Worm (Caenorhabditis elegans) whole organism, L4 larva: ENCODE data around the gene B0496.2.
"Not testable (repeated sequence)": the region's sequence is repeated elsewhere in the genome, so short reads cannot be mapped to it uniquely, and the experiment has no call there.

Experiments
- Y48G9A.11 ChIP-seq: fragments of 200-800 bp; sonication (Bioruptor generic); IDR thresholded peaks from 2 replicates; pipeline ENCODE4 v1.3.6; 2022; ENCODE audit warnings: missing genetic modification reagents, missing genetic modification characterization, missing compliant biosample characterization
- ceh-44 ChIP-seq: fragments of 200-800 bp; sonication (Bioruptor generic); IDR thresholded peaks from 2 replicates; pipeline ENCODE4 v1.3.6; 2022; ENCODE audit warnings: missing genetic modification reagents, missing genetic modification characterization, missing compliant biosample characterization
- daf-19 ChIP-seq: fragments of 200-800 bp; sonication (Bioruptor generic); conservative IDR thresholded peaks from 2 replicates; pipeline ENCODE4 v1.3.6; 2022; ENCODE audit warnings: missing genetic modification characterization, missing compliant biosample characterization
- dve-1 ChIP-seq: sonication (generic microtip); optimal IDR thresholded peaks from 2 replicates; lab custom pipeline; 2017; ENCODE audit warnings: antibody characterized with exemption, mild to moderate bottlenecking, missing genetic modification characterization, missing compliant biosample characterization; ENCODE audit not compliant: insufficient read depth
- lim-7 ChIP-seq: fragments of 200-800 bp; sonication (Bioruptor generic); IDR thresholded peaks from 2 replicates; pipeline ENCODE4 v1.3.6; 2022; ENCODE audit warnings: missing genetic modification characterization, missing compliant biosample characterization
- lin-13 ChIP-seq: fragments of 150-350 bp; optimal IDR thresholded peaks from 2 replicates; lab custom pipeline; 2014; ENCODE audit warnings: missing biosample characterization, missing genetic modification reagents, missing genetic modification characterization
- nhr-237 ChIP-seq: sonication (generic microtip); optimal IDR thresholded peaks from 2 replicates; lab custom pipeline; 2017; ENCODE audit warnings: missing biosample characterization, missing genetic modification characterization
- nhr-25 ChIP-seq: sonication (generic microtip); optimal IDR thresholded peaks from 2 replicates; lab custom pipeline; 2017; ENCODE audit warnings: missing genetic modification characterization, mild to moderate bottlenecking, missing compliant biosample characterization, antibody characterized with exemption, moderate library complexity, borderline replicate concordance; ENCODE audit not compliant: insufficient read depth
- nhr-42 ChIP-seq: fragments of 200-800 bp; sonication (Bioruptor generic); IDR thresholded peaks from 2 replicates; pipeline ENCODE4 v1.3.6; 2022; ENCODE audit warnings: missing genetic modification characterization, missing compliant biosample characterization
- pha-4 ChIP-seq, 2 experiments: fragments of 150-350 bp in 1 of 2; fragments of 200-800 bp in 1 of 2; sonication (Bioruptor generic) in 1 of 2; IDR thresholded peaks in 1 of 2; optimal IDR thresholded peaks in 1 of 2; 2 replicates each; pipeline versions ENCODE4 v1.3.6 to Lab custom; 2014 to 2022; ENCODE audit warnings: missing genetic modification characterization in 2 of 2, missing genetic modification reagents in 2 of 2, missing biosample characterization in 1 of 2, missing compliant biosample characterization in 1 of 2
- snpc-4 ChIP-seq: fragments of 150-350 bp; optimal IDR thresholded peaks from 2 replicates; lab custom pipeline; 2014; ENCODE audit warnings: missing biosample characterization, missing genetic modification characterization
- zfp-3 ChIP-seq: fragments of 200-800 bp; sonication (Bioruptor generic); conservative IDR thresholded peaks from 2 replicates; pipeline ENCODE4 v1.3.6; 2022; ENCODE audit warnings: missing genetic modification reagents, missing genetic modification characterization, missing compliant biosample characterization

DNA sequence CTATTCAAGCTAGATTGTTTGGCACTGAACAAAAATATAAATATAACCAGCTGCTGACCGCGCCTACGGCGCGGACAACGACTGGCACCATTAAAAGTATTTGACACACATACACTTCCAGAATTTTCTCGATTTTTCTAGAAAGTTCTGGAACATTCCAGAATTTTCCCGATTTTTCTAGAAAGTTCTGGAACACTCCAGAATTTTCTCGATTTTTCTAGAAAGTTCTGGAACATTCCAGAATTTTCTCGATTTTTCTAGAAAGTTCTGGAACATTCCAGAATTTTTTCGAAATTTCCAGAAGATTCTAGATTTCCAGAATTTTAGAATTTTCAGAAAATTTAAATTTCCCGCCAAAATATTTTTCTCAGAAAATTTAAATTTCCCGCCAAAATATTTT lies 6.7 kb upstream of the B0496.2 start:
- TF ChIP-seq lin-13; pha-4 (tag; optimal IDR thresholded peaks at IDR 0.05; lab: Kevin White, UChicago); dve-1 (tag; lab: Kevin White, UChicago); daf-19 (GFP tag; lab: Robert Waterston, UW); snpc-4 (tag; lab: Kevin White, UChicago); nhr-42 (GFP tag; lab: Robert Waterston, UW); nhr-237 (tag; lab: Kevin White, UChicago); nhr-25 (tag; lab: Kevin White, UChicago); zfp-3; ceh-44: not testable (repeated sequence)
- peak; percentile 12; the same call in 1 of the 2 replicates for TF ChIP-seq pha-4 (GFP tag; IDR thresholded peaks at IDR 0.05; lab: Robert Waterston, UW)
- peak; percentile 73 for TF ChIP-seq lim-7 (GFP tag; lab: Robert Waterston, UW)
- 0 out of 2 replicates have a peak, but pooled peaks have one; percentile 36 for TF ChIP-seq Y48G9A.11 (GFP tag; lab: Robert Waterston, UW)
